Worm (Caenorhabditis elegans) whole organism, L4 larva: ENCODE data around the gene sra-9.

ENCODE experiments used
- F10B5.3 ChIP-seq: sonication (generic microtip); optimal IDR thresholded peaks from 2 replicates; lab custom pipeline; 2016; ENCODE audit warnings: mild to moderate bottlenecking, missing genetic modification characterization, missing compliant biosample characterization
- F37D6.2 ChIP-seq: sonication (generic microtip); optimal IDR thresholded peaks from 2 replicates; lab custom pipeline; 2016; ENCODE audit warnings: mild to moderate bottlenecking, missing genetic modification characterization, missing compliant biosample characterization
- R02D3.7 ChIP-seq: fragments of 150-350 bp; sonication (generic microtip); optimal IDR thresholded peaks from 3 replicates; lab custom pipeline; 2014; ENCODE audit warnings: missing biosample characterization, missing genetic modification characterization
- T20F7.1 ChIP-seq: fragments of 200-800 bp; sonication (Bioruptor generic); optimal IDR thresholded peaks from 2 replicates; lab custom pipeline; 2018; ENCODE audit warnings: mild to moderate bottlenecking, missing genetic modification characterization, missing compliant biosample characterization
- Y48G9A.11 ChIP-seq: fragments of 200-800 bp; sonication (Bioruptor generic); IDR thresholded peaks from 2 replicates; pipeline ENCODE4 v1.3.6; 2022; ENCODE audit warnings: missing genetic modification reagents, missing genetic modification characterization, missing compliant biosample characterization
- Y75B8A.6 ChIP-seq: fragments of 200-800 bp; sonication (Bioruptor generic); IDR thresholded peaks from 2 replicates; pipeline ENCODE4 v1.3.6; 2022; ENCODE audit warnings: missing genetic modification reagents, missing genetic modification characterization, missing compliant biosample characterization
- aha-1 ChIP-seq: fragments of 150-350 bp; peaks from one replicate; lab custom pipeline; 2014; ENCODE audit warnings: missing biosample characterization, missing genetic modification characterization
- ama-1 ChIP-seq: fragments of 150-350 bp; optimal IDR thresholded peaks from 2 replicates; lab custom pipeline; 2014; ENCODE audit warnings: inconsistent platforms, mixed read lengths
- ceh-28 ChIP-seq: fragments of 150-350 bp; optimal IDR thresholded peaks from 2 replicates; lab custom pipeline; 2014; ENCODE audit warnings: missing biosample characterization, missing genetic modification reagents, missing genetic modification characterization
- ceh-32 ChIP-seq: sonication (generic microtip); optimal IDR thresholded peaks from 2 replicates; lab custom pipeline; 2016; ENCODE audit warnings: mild to moderate bottlenecking, missing genetic modification characterization, missing compliant biosample characterization; ENCODE audit not compliant: poor library complexity
- ceh-44 ChIP-seq: fragments of 200-800 bp; sonication (Bioruptor generic); IDR thresholded peaks from 2 replicates; pipeline ENCODE4 v1.3.6; 2022; ENCODE audit warnings: missing genetic modification reagents, missing genetic modification characterization, missing compliant biosample characterization
- ceh-62 ChIP-seq: sonication (generic microtip); optimal IDR thresholded peaks from 2 replicates; lab custom pipeline; 2017; ENCODE audit warnings: missing biosample characterization, missing genetic modification characterization
- ctbp-1 ChIP-seq: fragments of 200-800 bp; sonication (Bioruptor generic); IDR thresholded peaks from 2 replicates; pipeline ENCODE4 v1.3.6; 2022; ENCODE audit warnings: missing genetic modification reagents, missing genetic modification characterization, missing compliant biosample characterization
- dmd-6 ChIP-seq: fragments of 200-800 bp; sonication (Bioruptor generic); IDR thresholded peaks from 2 replicates; pipeline ENCODE4 v1.3.6; 2022; ENCODE audit warnings: missing genetic modification reagents, missing genetic modification characterization, missing compliant biosample characterization
- dmd-8 ChIP-seq: fragments of 200-800 bp; sonication (Bioruptor generic); IDR thresholded peaks from 2 replicates; pipeline ENCODE4 v1.3.6; 2022; ENCODE audit warnings: missing genetic modification characterization, missing compliant biosample characterization
- dmd-9 ChIP-seq: fragments of 200-800 bp; sonication (Bioruptor generic); IDR thresholded peaks from 2 replicates; pipeline ENCODE4 v1.3.6; 2022; ENCODE audit warnings: missing genetic modification reagents, missing genetic modification characterization, missing compliant biosample characterization
- duxl-1 ChIP-seq: sonication (generic microtip); optimal IDR thresholded peaks from 2 replicates; lab custom pipeline; 2016; ENCODE audit warnings: mild to moderate bottlenecking, missing genetic modification characterization, moderate library complexity, missing compliant biosample characterization; ENCODE audit not compliant: poor library complexity
- egl-27 ChIP-seq: sonication (generic microtip); optimal IDR thresholded peaks from 3 replicates; lab custom pipeline; 2017; ENCODE audit warnings: missing biosample characterization, missing genetic modification reagents, missing genetic modification characterization
- fos-1 ChIP-seq: fragments of 150-350 bp; optimal IDR thresholded peaks from 2 replicates; lab custom pipeline; 2014; ENCODE audit warnings: missing biosample characterization, missing genetic modification characterization
- gei-8 ChIP-seq: fragments of 200-800 bp; sonication (Bioruptor generic); optimal IDR thresholded peaks from 2 replicates; lab custom pipeline; 2018; ENCODE audit warnings: mild to moderate bottlenecking, missing genetic modification characterization, missing compliant biosample characterization
- hlh-11 ChIP-seq: fragments of 200-800 bp; sonication (Bioruptor generic); optimal IDR thresholded peaks from 2 replicates; lab custom pipeline; 2018; ENCODE audit warnings: mild to moderate bottlenecking, missing genetic modification characterization, missing compliant biosample characterization
- hlh-30 ChIP-seq: sonication (generic microtip); optimal IDR thresholded peaks from 2 replicates; lab custom pipeline; 2017; ENCODE audit warnings: antibody characterized with exemption, mild to moderate bottlenecking, missing genetic modification characterization, missing compliant biosample characterization; ENCODE audit not compliant: insufficient read depth
- hmg-1.1 ChIP-seq: fragments of 200-800 bp; sonication (Bioruptor generic); IDR thresholded peaks from 2 replicates; pipeline ENCODE4 v1.3.6; 2022; ENCODE audit warnings: missing genetic modification reagents, missing genetic modification characterization, missing compliant biosample characterization
- jun-1 ChIP-seq: fragments of 150-350 bp; optimal IDR thresholded peaks from 2 replicates; lab custom pipeline; 2014; ENCODE audit warnings: missing biosample characterization, missing genetic modification reagents, missing genetic modification characterization
- lim-7 ChIP-seq: fragments of 200-800 bp; sonication (Bioruptor generic); IDR thresholded peaks from 2 replicates; pipeline ENCODE4 v1.3.6; 2022; ENCODE audit warnings: missing genetic modification characterization, missing compliant biosample characterization
- lin-1 ChIP-seq: fragments of 200-800 bp; sonication (Bioruptor generic); IDR thresholded peaks from 2 replicates; pipeline ENCODE4 v1.3.6; 2022; ENCODE audit warnings: missing genetic modification reagents, missing genetic modification characterization, missing compliant biosample characterization
- lin-39 ChIP-seq: fragments of 150-350 bp; optimal IDR thresholded peaks from 2 replicates; lab custom pipeline; 2014; ENCODE audit warnings: missing biosample characterization, missing genetic modification reagents, missing genetic modification characterization
- lir-3 ChIP-seq: sonication (generic microtip); optimal IDR thresholded peaks from 2 replicates; lab custom pipeline; 2016; ENCODE audit warnings: mild to moderate bottlenecking, missing genetic modification characterization, missing compliant biosample characterization
- lsy-2 ChIP-seq, 2 experiments: fragments of 150-350 bp in 1 of 2; sonication (generic microtip) in 1 of 2; optimal IDR thresholded peaks; 2 replicates each; lab custom pipeline; 2014 to 2017; ENCODE audit warnings: missing biosample characterization in 2 of 2, missing genetic modification characterization in 2 of 2
- mdt-29 ChIP-seq: fragments of 200-800 bp; sonication (Bioruptor generic); IDR thresholded peaks from 2 replicates; pipeline ENCODE4 v1.3.6; 2022; ENCODE audit warnings: missing genetic modification reagents, missing genetic modification characterization, missing compliant biosample characterization
- mes-2 ChIP-seq: sonication (generic microtip); optimal IDR thresholded peaks from 2 replicates; lab custom pipeline; 2016; ENCODE audit warnings: missing genotype, mild to moderate bottlenecking, missing genetic modification characterization, missing compliant biosample characterization; ENCODE audit not compliant: poor library complexity, severe bottlenecking
- mxl-2 ChIP-seq: fragments of 200-800 bp; sonication (Bioruptor generic); conservative IDR thresholded peaks from 2 replicates; pipeline ENCODE4 v1.3.6; 2022; ENCODE audit warnings: missing genetic modification reagents, missing genetic modification characterization, missing compliant biosample characterization
- nhr-111 ChIP-seq: fragments of 200-800 bp; sonication (Bioruptor generic); optimal IDR thresholded peaks from 2 replicates; lab custom pipeline; 2018; ENCODE audit warnings: mild to moderate bottlenecking, missing genetic modification characterization, missing compliant biosample characterization
- nhr-237 ChIP-seq: sonication (generic microtip); optimal IDR thresholded peaks from 2 replicates; lab custom pipeline; 2017; ENCODE audit warnings: missing biosample characterization, missing genetic modification characterization
- nhr-25 ChIP-seq: sonication (generic microtip); optimal IDR thresholded peaks from 2 replicates; lab custom pipeline; 2017; ENCODE audit warnings: missing genetic modification characterization, mild to moderate bottlenecking, missing compliant biosample characterization, antibody characterized with exemption, moderate library complexity, borderline replicate concordance; ENCODE audit not compliant: insufficient read depth
- nhr-28 ChIP-seq: fragments of 150-350 bp; optimal IDR thresholded peaks from 2 replicates; lab custom pipeline; 2014; ENCODE audit warnings: missing biosample characterization, missing genetic modification characterization
- nhr-6 ChIP-seq: fragments of 150-350 bp; optimal IDR thresholded peaks from 2 replicates; lab custom pipeline; 2014; ENCODE audit warnings: missing biosample characterization, missing genetic modification characterization
- nhr-76 ChIP-seq: fragments of 150-350 bp; optimal IDR thresholded peaks from 2 replicates; lab custom pipeline; 2014; ENCODE audit warnings: missing biosample characterization, missing genetic modification characterization
- nhr-77 ChIP-seq: fragments of 150-350 bp; optimal IDR thresholded peaks from 2 replicates; lab custom pipeline; 2014; ENCODE audit warnings: missing biosample characterization, missing genetic modification characterization
- php-3 ChIP-seq: fragments of 200-800 bp; sonication (Bioruptor generic); IDR thresholded peaks from 2 replicates; pipeline ENCODE4 v1.3.6; 2022; ENCODE audit warnings: missing genetic modification reagents, missing genetic modification characterization, missing compliant biosample characterization
- sdz-12 ChIP-seq: fragments of 200-800 bp; sonication (Bioruptor generic); optimal IDR thresholded peaks from 2 replicates; lab custom pipeline; 2018; ENCODE audit warnings: mild to moderate bottlenecking, missing genetic modification characterization, missing compliant biosample characterization
- skn-1 ChIP-seq: fragments of 150-350 bp; optimal IDR thresholded peaks from 2 replicates; lab custom pipeline; 2014; ENCODE audit warnings: missing biosample characterization, missing genetic modification characterization
- snpc-1.2 ChIP-seq: fragments of 200-800 bp; sonication (Bioruptor generic); IDR thresholded peaks from 2 replicates; pipeline ENCODE4 v1.3.6; 2022; ENCODE audit warnings: missing genetic modification reagents, missing genetic modification characterization, missing compliant biosample characterization
- spr-1 ChIP-seq: sonication (generic microtip); optimal IDR thresholded peaks from 2 replicates; lab custom pipeline; 2016; ENCODE audit warnings: mild to moderate bottlenecking, missing genetic modification characterization, missing compliant biosample characterization
- unc-130 ChIP-seq: sonication (generic microtip); optimal IDR thresholded peaks from 2 replicates; lab custom pipeline; 2016; ENCODE audit warnings: missing genetic modification reagents, missing genetic modification characterization, missing compliant biosample characterization
- unc-39 ChIP-seq: sonication (generic microtip); optimal IDR thresholded peaks from 2 replicates; lab custom pipeline; 2017; ENCODE audit warnings: missing biosample characterization, missing genetic modification characterization
- vab-7 ChIP-seq: fragments of 200-800 bp; sonication (Bioruptor generic); IDR thresholded peaks from 2 replicates; pipeline ENCODE4 v1.3.6; 2022; ENCODE audit warnings: missing genetic modification reagents, missing genetic modification characterization, missing compliant biosample characterization
- zag-1 ChIP-seq: fragments of 150-350 bp; optimal IDR thresholded peaks from 2 replicates; lab custom pipeline; 2014; ENCODE audit warnings: missing biosample characterization, missing genetic modification characterization
- zfp-2 ChIP-seq: sonication (generic microtip); optimal IDR thresholded peaks from 2 replicates; lab custom pipeline; 2016; ENCODE audit warnings: mild to moderate bottlenecking, missing genetic modification characterization, missing compliant biosample characterization
- zfp-3 ChIP-seq: fragments of 200-800 bp; sonication (Bioruptor generic); conservative IDR thresholded peaks from 2 replicates; pipeline ENCODE4 v1.3.6; 2022; ENCODE audit warnings: missing genetic modification reagents, missing genetic modification characterization, missing compliant biosample characterization
- zip-11 ChIP-seq: fragments of 200-800 bp; sonication (Bioruptor generic); IDR thresholded peaks from 2 replicates; pipeline ENCODE4 v1.3.6; 2022; ENCODE audit warnings: missing genetic modification characterization, missing compliant biosample characterization
- ztf-11 ChIP-seq: fragments of 150-350 bp; optimal IDR thresholded peaks from 2 replicates; lab custom pipeline; 2014; ENCODE audit warnings: missing biosample characterization, missing genetic modification characterization
- ztf-7 ChIP-seq: fragments of 150-350 bp; optimal IDR thresholded peaks from 2 replicates; lab custom pipeline; 2014; ENCODE audit warnings: missing biosample characterization, missing genetic modification characterization

sra-9 gene

DNA sequence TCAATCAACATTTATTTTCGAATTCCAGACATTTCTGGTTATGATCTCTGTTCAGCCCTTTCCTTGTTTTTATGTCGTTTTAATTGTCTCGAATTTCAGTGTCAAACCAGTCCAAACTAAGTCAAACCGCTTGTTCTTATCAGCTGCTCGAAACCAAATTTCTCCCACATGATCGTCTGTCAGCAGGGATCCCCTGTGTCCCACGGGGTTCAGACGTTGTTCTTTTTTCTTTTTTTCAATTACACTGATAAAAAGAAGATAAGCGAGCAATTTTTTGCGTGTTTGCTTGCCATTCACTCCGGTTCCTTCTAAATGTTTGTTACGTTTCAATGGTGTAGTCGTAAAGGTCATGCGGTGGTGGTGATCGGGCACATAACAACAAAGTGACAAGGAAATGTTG lies 30.2 kb upstream of the sra-9 start (continued):
- no peak for TF ChIP-seq ceh-62 (tag; lab: Kevin White, UChicago)
- no peak for TF ChIP-seq fos-1 (tag; lab: Kevin White, UChicago)
- no peak for TF ChIP-seq sdz-12 (GFP tag; lab: Kevin White, UChicago)
- no peak for TF ChIP-seq vab-7
- no peak for TF ChIP-seq Y75B8A.6 (GFP tag; lab: Robert Waterston, UW)
- no peak for TF ChIP-seq ceh-44 (GFP tag; lab: Robert Waterston, UW)
- TF ChIP-seq ceh-32: no peak
- no peak for TF ChIP-seq mes-2 (tag; lab: Kevin White, UChicago)
- TF ChIP-seq hlh-11 (tag; lab: Kevin White, UChicago): peak; percentile 87
- TF ChIP-seq F10B5.3: no peak
- no peak for TF ChIP-seq F37D6.2
- TF ChIP-seq hlh-30: peak; percentile 85
- TF ChIP-seq spr-1 (tag; lab: Kevin White, UChicago): no peak
- TF ChIP-seq ztf-7 (tag; lab: Kevin White, UChicago): no peak
- TF ChIP-seq zfp-3 (GFP tag; lab: Robert Waterston, UW): no peak
- TF ChIP-seq nhr-111 (GFP tag; lab: Kevin White, UChicago): no peak
- peak; percentile 91 for TF ChIP-seq nhr-6 (tag; lab: Kevin White, UChicago)
- TF ChIP-seq zag-1 (tag; lab: Kevin White, UChicago): no peak
- TF ChIP-seq dmd-8 (GFP tag; lab: Robert Waterston, UW): no peak
- peak; percentile 74 for TF ChIP-seq php-3 (GFP tag; lab: Robert Waterston, UW)
- TF ChIP-seq ctbp-1 (GFP tag; lab: Robert Waterston, UW): no peak
- no peak for TF ChIP-seq unc-130 (GFP tag; lab: Kevin White, UChicago)
- TF ChIP-seq snpc-1.2 (GFP tag; lab: Robert Waterston, UW): no peak
- TF ChIP-seq T20F7.1 (GFP tag; lab: Kevin White, UChicago): peak; percentile 12
- no peak for TF ChIP-seq ama-1 (lab: Kevin White, UChicago)
- no peak for TF ChIP-seq lim-7 (GFP tag; lab: Robert Waterston, UW)
- TF ChIP-seq Y48G9A.11 (GFP tag; lab: Robert Waterston, UW): no peak
- TF ChIP-seq R02D3.7 (tag; lab: Kevin White, UChicago): no peak
- no peak for TF ChIP-seq nhr-237 (tag; lab: Kevin White, UChicago)
- TF ChIP-seq mxl-2 (GFP tag; lab: Robert Waterston, UW): no peak
- TF ChIP-seq dmd-6: peak; percentile 91
- TF ChIP-seq dmd-9 (GFP tag; lab: Robert Waterston, UW): no peak
- TF ChIP-seq lsy-2 (tag; optimal IDR thresholded peaks at IDR 0.05; lab: Kevin White, UChicago): no peak
- TF ChIP-seq gei-8 (GFP tag; lab: Kevin White, UChicago): no peak
- TF ChIP-seq nhr-76 (tag; lab: Kevin White, UChicago): no peak
- TF ChIP-seq duxl-1 (tag; lab: Kevin White, UChicago): no peak
- TF ChIP-seq nhr-77 (tag; lab: Kevin White, UChicago): peak; percentile 68
- no peak for TF ChIP-seq jun-1 (tag; lab: Kevin White, UChicago)
- TF ChIP-seq ztf-11 (tag; lab: Kevin White, UChicago): no peak
- no peak for TF ChIP-seq zfp-2 (tag; lab: Kevin White, UChicago)
- TF ChIP-seq hmg-1.1: no peak
- TF ChIP-seq nhr-25 (tag; lab: Kevin White, UChicago): no peak
- TF ChIP-seq lir-3: no peak
- TF ChIP-seq egl-27 (tag; lab: Kevin White, UChicago): no peak
- no peak for TF ChIP-seq unc-39 (tag; lab: Kevin White, UChicago)
- no peak for TF ChIP-seq zip-11 (GFP tag; lab: Robert Waterston, UW)
- peak; percentile 35 for TF ChIP-seq aha-1
- peak; percentile 57 for TF ChIP-seq lin-1 (GFP tag; lab: Robert Waterston, UW)
- no peak for TF ChIP-seq lin-39 (tag; lab: Kevin White, UChicago)
- peak; percentile 71 for TF ChIP-seq nhr-28 (tag; lab: Kevin White, UChicago)
- TF ChIP-seq mdt-29 (GFP tag; lab: Robert Waterston, UW): peak; percentile 61; the same call in 1 of the 2 replicates
- no peak for TF ChIP-seq skn-1 (tag; lab: Kevin White, UChicago)
- no peak for TF ChIP-seq ceh-28 (tag; lab: Kevin White, UChicago)
